Worm (Caenorhabditis elegans) whole organism, L3 larva: ENCODE measurements around the gene T10H4.4.
"Not testable (repeated sequence)": the region's sequence is repeated elsewhere in the genome, so short reads cannot be mapped to it uniquely, and the experiment has no call there.

Source experiments
- R02D3.7 ChIP-seq: fragments of 150-350 bp; optimal IDR thresholded peaks from 2 replicates; lab custom pipeline; 2014; ENCODE audit warnings: missing biosample characterization, missing genetic modification characterization
- ceh-16 ChIP-seq: sonication (generic microtip); optimal IDR thresholded peaks from 2 replicates; lab custom pipeline; 2017; ENCODE audit warnings: missing biosample characterization, missing genetic modification characterization
- ceh-82 ChIP-seq: fragments of 150-350 bp; optimal IDR thresholded peaks from 2 replicates; lab custom pipeline; 2014; ENCODE audit warnings: missing biosample characterization, missing genetic modification characterization
- egl-27 ChIP-seq: sonication (generic microtip); optimal IDR thresholded peaks from 4 replicates; lab custom pipeline; 2017; ENCODE audit warnings: missing biosample characterization, missing genetic modification reagents, missing genetic modification characterization
- egl-5 ChIP-seq: fragments of 150-350 bp; optimal IDR thresholded peaks from 2 replicates; lab custom pipeline; 2017; ENCODE audit warnings: missing biosample characterization, missing genetic modification reagents, missing genetic modification characterization, inconsistent platforms
- elt-3 ChIP-seq, 3 experiments: fragments of 150-350 bp in 1 of 3; sonication (generic microtip) in 2 of 3; optimal IDR thresholded peaks; 2 replicates in 2 of 3; 4 replicates in 1 of 3; lab custom pipeline; 2014 to 2017; ENCODE audit warnings: missing biosample characterization in 3 of 3, missing genetic modification characterization in 3 of 3
- eor-1 ChIP-seq, 2 experiments: fragments of 150-350 bp; optimal IDR thresholded peaks; 2 replicates each; lab custom pipeline; 2014 to 2018; ENCODE audit warnings: missing biosample characterization in 2 of 2, missing genetic modification characterization in 2 of 2
- fkh-10 ChIP-seq: sonication (generic microtip); optimal IDR thresholded peaks from 2 replicates; lab custom pipeline; 2017; ENCODE audit warnings: missing biosample characterization, missing genetic modification reagents, missing genetic modification characterization
- fos-1 ChIP-seq: fragments of 150-350 bp; optimal IDR thresholded peaks from 2 replicates; lab custom pipeline; 2014; ENCODE audit warnings: missing biosample characterization, missing genetic modification characterization
- hmg-11 ChIP-seq: sonication (generic microtip); optimal IDR thresholded peaks from 2 replicates; lab custom pipeline; 2016; ENCODE audit warnings: missing genetic modification characterization, missing compliant biosample characterization
- jun-1 ChIP-seq: fragments of 150-350 bp; optimal IDR thresholded peaks from 2 replicates; lab custom pipeline; 2014; ENCODE audit warnings: missing biosample characterization, missing genetic modification reagents, missing genetic modification characterization
- lin-15B ChIP-seq: fragments of 150-350 bp; optimal IDR thresholded peaks from 2 replicates; lab custom pipeline; 2014; ENCODE audit warnings: missing biosample characterization, missing genetic modification characterization
- mml-1 ChIP-seq: fragments of 150-350 bp; sonication (generic microtip); optimal IDR thresholded peaks from 3 replicates; lab custom pipeline; 2014; ENCODE audit warnings: missing biosample characterization, missing genetic modification characterization
- nfya-1 ChIP-seq: sonication (generic microtip); optimal IDR thresholded peaks from 2 replicates; lab custom pipeline; 2017; ENCODE audit warnings: missing genetic modification characterization, mild to moderate bottlenecking, missing compliant biosample characterization, antibody characterized with exemption, moderate library complexity; ENCODE audit not compliant: insufficient read depth
- nhr-11 ChIP-seq: fragments of 150-350 bp; optimal IDR thresholded peaks from 2 replicates; lab custom pipeline; 2014; ENCODE audit warnings: missing biosample characterization, missing genetic modification characterization
- nhr-12 ChIP-seq: fragments of 150-350 bp; optimal IDR thresholded peaks from 2 replicates; lab custom pipeline; 2014; ENCODE audit warnings: missing biosample characterization, missing genetic modification characterization
- nhr-23 ChIP-seq: fragments of 150-350 bp; optimal IDR thresholded peaks from 2 replicates; lab custom pipeline; 2014; ENCODE audit warnings: missing biosample characterization, missing genetic modification reagents, missing genetic modification characterization
- nhr-237 ChIP-seq: fragments of 150-350 bp; optimal IDR thresholded peaks from 2 replicates; lab custom pipeline; 2014; ENCODE audit warnings: missing biosample characterization, missing genetic modification characterization
- nhr-25 ChIP-seq: sonication (generic microtip); optimal IDR thresholded peaks from 2 replicates; lab custom pipeline; 2017; ENCODE audit warnings: missing biosample characterization, missing genetic modification characterization
- nhr-28 ChIP-seq: fragments of 150-350 bp; optimal IDR thresholded peaks from 2 replicates; lab custom pipeline; 2014; ENCODE audit warnings: missing biosample characterization, missing genetic modification characterization
- nhr-43 ChIP-seq: sonication (generic microtip); optimal IDR thresholded peaks from 2 replicates; lab custom pipeline; 2016; ENCODE audit warnings: mild to moderate bottlenecking, missing genetic modification characterization, missing compliant biosample characterization; ENCODE audit not compliant: poor library complexity, severe bottlenecking
- nhr-76 ChIP-seq: fragments of 150-350 bp; sonication (generic microtip); optimal IDR thresholded peaks from 5 replicates; lab custom pipeline; 2014; ENCODE audit warnings: missing biosample characterization, missing genetic modification characterization
- nhr-77 ChIP-seq: fragments of 150-350 bp; optimal IDR thresholded peaks from 2 replicates; lab custom pipeline; 2014; ENCODE audit warnings: missing biosample characterization, missing genetic modification characterization
- pha-4 ChIP-seq: fragments of 150-350 bp; optimal IDR thresholded peaks from 2 replicates; lab custom pipeline; 2014; ENCODE audit warnings: missing biosample characterization, missing genetic modification reagents, missing genetic modification characterization
- pqm-1 ChIP-seq: fragments of 150-350 bp; optimal IDR thresholded peaks from 2 replicates; lab custom pipeline; 2017; ENCODE audit warnings: missing biosample characterization, missing genetic modification characterization, inconsistent platforms
- sea-2 ChIP-seq: fragments of 150-350 bp; sonication (generic microtip); optimal IDR thresholded peaks from 4 replicates; lab custom pipeline; 2014; ENCODE audit warnings: missing biosample characterization, missing genetic modification reagents, missing genetic modification characterization
- skn-1 ChIP-seq: fragments of 150-350 bp; optimal IDR thresholded peaks from 2 replicates; lab custom pipeline; 2014; ENCODE audit warnings: missing biosample characterization, missing genetic modification characterization
- tbx-2 ChIP-seq: sonication (generic microtip); optimal IDR thresholded peaks from 2 replicates; lab custom pipeline; 2016; ENCODE audit warnings: mild to moderate bottlenecking, missing genetic modification characterization, missing compliant biosample characterization
- unc-39 ChIP-seq: sonication (generic microtip); optimal IDR thresholded peaks from 4 replicates; lab custom pipeline; 2017; ENCODE audit warnings: missing biosample characterization, missing genetic modification characterization
- unc-62 ChIP-seq: fragments of 150-350 bp; sonication (generic microtip); optimal IDR thresholded peaks from 4 replicates; lab custom pipeline; 2014; ENCODE audit warnings: missing biosample characterization, missing genetic modification reagents, missing genetic modification characterization
- ztf-4 ChIP-seq: fragments of 150-350 bp; optimal IDR thresholded peaks from 2 replicates; lab custom pipeline; 2014; ENCODE audit warnings: missing biosample characterization, missing genetic modification characterization

T10H4.4 gene

DNA sequence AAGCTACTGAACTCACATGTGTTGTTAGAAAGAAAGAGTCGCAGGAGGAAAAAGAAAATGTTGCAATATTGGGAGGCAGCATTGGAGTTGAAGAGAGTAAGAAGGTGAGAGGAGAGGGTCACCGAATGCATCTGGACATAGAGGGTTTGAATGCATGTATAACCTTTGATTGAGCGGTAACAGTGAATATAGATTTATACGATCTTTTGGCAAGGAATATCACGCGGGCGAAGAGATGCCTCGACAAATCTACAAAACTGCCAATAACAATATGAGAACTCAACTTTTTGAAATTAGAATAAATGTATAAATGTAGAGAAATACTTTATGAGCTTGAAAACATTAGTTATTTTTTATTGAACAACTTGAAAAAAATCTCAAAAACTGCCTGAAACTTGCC is 9.8 kb downstream of the T10H4.4 start, which contains the start of gene M01B2.10:
M01B2.10 (minus strand) TSS at position 101 of the 400 bp plus-strand sequence.
- TF ChIP-seq nhr-43 (tag; lab: Kevin White, UChicago); nhr-28 (tag; lab: Kevin White, UChicago); eor-1 (tag; optimal IDR thresholded peaks at IDR 0.05; lab: Kevin White, UChicago): not testable (repeated sequence)

DNA sequence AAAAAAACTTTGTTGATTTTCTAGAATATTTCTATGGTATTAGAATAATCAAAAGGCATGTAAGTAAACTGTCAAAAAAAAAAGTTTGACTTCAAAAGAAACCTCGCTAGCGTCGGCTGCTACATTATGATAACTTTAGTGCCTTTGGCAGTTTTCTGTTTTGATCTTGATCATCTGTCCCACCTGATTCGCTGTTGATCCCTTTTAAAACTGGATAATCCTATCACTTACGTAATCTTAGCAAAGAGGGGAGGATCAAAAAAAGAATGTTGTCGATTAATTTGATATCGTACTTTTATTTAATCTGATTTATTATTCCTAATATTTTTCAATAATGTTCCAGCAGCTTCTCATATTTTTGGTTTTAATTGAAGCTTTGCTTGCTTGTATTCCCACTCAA is 12.3 kb downstream of the T10H4.4 start, which contains the start of gene M01B2.8:
M01B2.8 (plus strand) TSS at position 301 of the 400 bp plus-strand sequence.
- TF ChIP-seq fos-1 (tag; lab: Kevin White, UChicago) (no peak), ceh-82 (tag; lab: Kevin White, UChicago) (no peak), jun-1 (no peak), lin-15B (tag; lab: Kevin White, UChicago) (no peak), sea-2 (no peak), nhr-77 (no peak), egl-5 (no peak), pqm-1 (tag; lab: Kevin White, UChicago) (no peak), ztf-4 (tag; lab: Kevin White, UChicago) (no peak), nhr-12 (no peak), pha-4 (tag; lab: Kevin White, UChicago) (no peak), R02D3.7 (tag; lab: Kevin White, UChicago) (no peak), nhr-25 (no peak), mml-1 (tag; lab: Kevin White, UChicago) (no peak), ceh-16 (tag; lab: Kevin White, UChicago) (no peak), unc-62 (GFP tag; lab: Kevin White, UChicago) (no peak), nfya-1 (tag; lab: Kevin White, UChicago) (no peak), egl-27 (tag; lab: Kevin White, UChicago) (no peak), nhr-237 (tag; lab: Kevin White, UChicago) (no peak)

DNA sequence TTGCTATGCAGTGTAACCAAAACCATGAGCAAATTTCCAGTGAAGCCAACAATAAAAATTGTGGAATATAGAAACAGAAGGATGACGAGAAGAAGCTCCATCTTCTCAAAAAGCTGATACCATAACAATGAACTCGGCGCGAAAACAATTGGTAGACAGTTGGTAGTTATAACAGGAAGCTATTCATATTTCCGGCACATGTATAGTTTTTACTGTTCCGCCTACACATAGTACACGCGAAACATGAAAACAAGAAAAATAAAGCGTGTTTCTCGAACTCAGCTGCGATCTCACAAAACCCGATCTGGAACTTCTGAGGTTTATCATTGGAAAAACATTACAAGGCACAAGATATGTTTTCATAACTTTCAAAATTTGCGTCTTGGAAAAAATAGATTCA is 13.1 kb downstream of the T10H4.4 start, which contains the start of gene srsx-37:
srsx-37 (minus strand) TSS at position 101 of the 400 bp plus-strand sequence.
- no peak for TF ChIP-seq ceh-16 (tag; lab: Kevin White, UChicago)
- no peak for TF ChIP-seq nhr-76 (tag; lab: Kevin White, UChicago)
- no peak for TF ChIP-seq pqm-1 (tag; lab: Kevin White, UChicago)

DNA sequence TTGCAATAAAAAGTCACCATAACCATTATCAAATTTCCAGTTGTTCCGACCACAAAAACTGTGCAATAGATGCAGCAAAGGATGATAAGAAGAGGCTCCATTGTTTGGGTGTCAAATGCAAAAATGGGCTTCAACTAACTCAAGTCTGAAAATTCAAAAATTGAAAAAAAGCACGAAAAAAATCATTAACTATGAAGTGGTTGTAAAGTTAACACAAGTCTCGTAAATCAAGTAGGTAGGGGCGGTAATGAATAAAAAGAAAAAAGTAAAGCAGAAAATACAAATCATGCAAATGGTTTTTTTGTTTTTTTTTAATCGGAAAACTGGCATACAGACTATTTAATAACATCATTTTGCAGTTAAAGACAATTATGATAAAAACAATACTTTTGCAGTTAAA is 15.5 kb downstream of the T10H4.4 start, which contains the start of gene srsx-39:
srsx-39 (minus strand) TSS at position 101 of the 400 bp plus-strand sequence.
- not testable (repeated sequence) for TF ChIP-seq hmg-11 (tag; lab: Kevin White, UChicago); egl-5; nhr-12
- TF ChIP-seq, all 47 proteins: peak for 0; not testable (repeated sequence) for 47

DNA sequence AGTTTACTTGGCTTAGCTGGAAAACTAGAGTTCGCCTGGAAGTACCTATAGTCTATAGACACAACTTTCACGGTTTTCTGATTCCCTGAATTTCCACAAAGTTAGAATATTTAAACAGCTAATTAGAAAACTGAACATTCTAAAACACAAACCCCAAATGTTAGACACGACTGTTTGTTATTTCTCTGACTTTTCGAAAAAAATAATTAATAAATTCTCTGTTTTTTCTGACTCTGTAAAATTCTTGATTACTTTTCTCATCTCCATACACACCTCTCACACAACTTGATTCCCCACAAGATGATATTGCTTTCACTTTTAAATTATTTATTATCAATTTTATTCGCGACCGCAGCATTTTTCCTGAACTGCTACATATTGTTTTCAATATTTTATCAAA is 18.6 kb downstream of the T10H4.4 start, which contains the start of gene srbc-75:
srbc-75 (plus strand) TSS at position 301 of the 400 bp plus-strand sequence.
- no peak for TF ChIP-seq eor-1 (tag; optimal IDR thresholded peaks at IDR 0.05; lab: Kevin White, UChicago)
- TF ChIP-seq elt-3 (tag; optimal IDR thresholded peaks at IDR 0.05; lab: Kevin White, UChicago): no peak
- no peak for TF ChIP-seq skn-1 (tag; lab: Kevin White, UChicago)
- TF ChIP-seq nfya-1 (tag; lab: Kevin White, UChicago): no peak
- TF ChIP-seq nhr-11 (tag; lab: Kevin White, UChicago): no peak
- TF ChIP-seq nhr-23 (tag; lab: Kevin White, UChicago): no peak
- TF ChIP-seq sea-2: no peak
- TF ChIP-seq egl-5: no peak
- no peak for TF ChIP-seq unc-39 (tag; lab: Kevin White, UChicago)
- TF ChIP-seq tbx-2: no peak

DNA sequence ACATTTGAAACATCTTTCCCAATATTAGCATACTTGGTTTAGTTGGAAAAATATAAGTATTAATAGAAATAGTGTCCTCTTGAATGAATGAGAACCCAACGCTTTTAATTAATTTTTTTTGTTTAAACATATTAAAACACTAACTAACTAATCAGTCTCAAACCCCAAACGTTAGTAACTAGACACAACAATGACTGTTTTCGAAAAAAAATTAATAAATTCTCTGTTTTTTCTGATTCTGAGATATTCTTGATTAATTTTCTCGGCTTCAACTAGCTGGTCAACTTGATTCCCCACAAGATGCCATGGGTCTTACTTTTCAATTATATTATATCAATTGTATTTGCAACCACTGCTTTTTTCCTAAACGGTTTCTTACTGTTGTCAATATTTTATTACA is 20.1 kb downstream of the T10H4.4 start, which contains the start of gene srbc-76:
srbc-76 (plus strand) TSS at position 301 of the 400 bp plus-strand sequence.
- TF ChIP-seq egl-27 (tag; lab: Kevin White, UChicago) (no peak), fkh-10 (GFP tag; lab: Kevin White, UChicago) (no peak), egl-5 (no peak), hmg-11 (tag; lab: Kevin White, UChicago) (no peak), pqm-1 (tag; lab: Kevin White, UChicago) (no peak), nhr-76 (tag; lab: Kevin White, UChicago) (no peak), mml-1 (tag; lab: Kevin White, UChicago) (no peak), fos-1 (tag; lab: Kevin White, UChicago) (no peak)
- TF ChIP-seq, all 47 proteins: peak for 0
